Worm (Caenorhabditis elegans): ENCODE measurements around the gene C03H5.7.

C03H5.7 gene

DNA sequence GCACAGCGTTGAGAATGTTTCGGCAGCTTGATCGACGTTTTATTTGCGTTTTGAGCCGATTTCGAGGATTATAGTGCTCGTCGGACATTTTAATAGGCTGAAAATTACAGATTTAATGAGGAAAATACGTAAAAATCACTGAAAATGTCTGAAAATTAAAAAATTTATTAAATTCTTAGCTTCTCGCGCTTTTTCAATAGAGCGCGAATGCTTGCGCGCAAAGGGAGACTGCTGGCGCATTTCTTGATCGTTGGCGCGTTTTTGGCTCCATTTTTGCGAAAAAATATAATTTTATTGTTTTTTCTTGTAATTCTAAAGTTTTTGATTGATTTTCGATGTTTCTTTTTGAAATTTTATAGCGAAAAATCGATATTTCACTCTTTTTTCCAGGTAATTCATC is 30.8 kb downstream of the C03H5.7 start, which contains the start of the genes dnsn-1 and C24H12.4 (continued):
- TF ChIP-seq let-526 (GFP tag; IDR thresholded peaks at IDR 0.05) = no peak
- TF ChIP-seq tbp1 (GFP tag; optimal IDR thresholded peaks at IDR 0.05) = peak; percentile 66
- TF ChIP-seq hrde-1 (tag; optimal IDR thresholded peaks at IDR 0.05; ENCODE audit: borderline replicate concordance) = no peak
- TF ChIP-seq B0336.3 (GFP tag; IDR thresholded peaks at IDR 0.05) = peak; percentile 88
- TF ChIP-seq athp-1 (tag; optimal IDR thresholded peaks at IDR 0.05) = peak; percentile 31
- peak; percentile 44 for TF ChIP-seq xnd-1 (tag; optimal IDR thresholded peaks at IDR 0.05)
- TF ChIP-seq lin-26 (GFP tag; IDR thresholded peaks at IDR 0.05) = no peak
- no peak for TF ChIP-seq ets-4 (GFP tag; optimal IDR thresholded peaks at IDR 0.05)
- peak; percentile 97 for TF ChIP-seq ztf-18 (tag; optimal IDR thresholded peaks at IDR 0.05)
- TF ChIP-seq hlh-26 (GFP tag; conservative IDR thresholded peaks at IDR 0.05) = no peak
- peak; percentile 81 for TF ChIP-seq K11D2.4 (GFP tag; IDR thresholded peaks at IDR 0.05)
- no peak for TF ChIP-seq chd-7 (tag; optimal IDR thresholded peaks at IDR 0.05)
- no peak for TF ChIP-seq egl-18 (GFP tag; IDR thresholded peaks at IDR 0.05)
- peak; percentile 94 for TF ChIP-seq lin-54 (GFP tag; optimal IDR thresholded peaks at IDR 0.05)
- TF ChIP-seq D2030.7 (GFP tag; IDR thresholded peaks at IDR 0.05) = peak; percentile 72
- TF ChIP-seq hsf-1 (GFP tag; IDR thresholded peaks at IDR 0.05) = 0 out of 2 replicates have a peak, but pooled peaks have one; percentile 12
- no peak for TF ChIP-seq unc-130 (GFP tag; optimal IDR thresholded peaks at IDR 0.05)
- no peak for TF ChIP-seq nhr-90 (tag; optimal IDR thresholded peaks at IDR 0.05)
- peak; percentile 63 for TF ChIP-seq repo-1 (tag; optimal IDR thresholded peaks at IDR 0.05)
- TF ChIP-seq Y67H2A.10 (GFP tag; conservative IDR thresholded peaks at IDR 0.05) = no peak
- no peak for TF ChIP-seq ztf-6 (GFP tag; IDR thresholded peaks at IDR 0.05)
- TF ChIP-seq B0035.1 (tag; optimal IDR thresholded peaks at IDR 0.05) = no peak
- TF ChIP-seq ekl-4 (GFP tag; IDR thresholded peaks at IDR 0.05) = peak; percentile 69
- TF ChIP-seq egrh-3 (GFP tag; IDR thresholded peaks at IDR 0.05) = no peak
- TF ChIP-seq attf-3 (GFP tag; conservative IDR thresholded peaks at IDR 0.05) = peak; percentile 58
- TF ChIP-seq die-1 (tag; optimal IDR thresholded peaks at IDR 0.05) = no peak
- peak; percentile 92 for TF ChIP-seq dox-1 (GFP tag; IDR thresholded peaks at IDR 0.05)
- peak; percentile 76; the same call in 1 of the 2 replicates for TF ChIP-seq lir-1 (GFP tag; conservative IDR thresholded peaks at IDR 0.05)
- no peak for TF ChIP-seq tbx-9 (tag; optimal IDR thresholded peaks at IDR 0.05; ENCODE audit: borderline replicate concordance)
- 0 out of 2 replicates have a peak, but pooled peaks have one; percentile 51 for TF ChIP-seq C17E4.6 (GFP tag; IDR thresholded peaks at IDR 0.05)
- TF ChIP-seq lsy-27 (tag; optimal IDR thresholded peaks at IDR 0.05; ENCODE audit: borderline replicate concordance, insufficient read depth) = no peak
- TF ChIP-seq madf-3 (GFP tag; IDR thresholded peaks at IDR 0.05) = no peak
- TF ChIP-seq B0261.1 (tag; optimal IDR thresholded peaks at IDR 0.05) = no peak
- TF ChIP-seq ceh-79 (tag; optimal IDR thresholded peaks at IDR 0.05) = no peak
- TF ChIP-seq rpc-1 (optimal IDR thresholded peaks at IDR 0.05) = no peak
- no peak for TF ChIP-seq rpc-1 (tag; optimal IDR thresholded peaks at IDR 0.05)
- peak; percentile 87 for TF ChIP-seq ZK185.1 (tag; optimal IDR thresholded peaks at IDR 0.05; ENCODE audit: poor library complexity, severe bottlenecking)
- TF ChIP-seq him-1 (tag; optimal IDR thresholded peaks at IDR 0.05) = no peak
- no peak for TF ChIP-seq ztf-3 (GFP tag; optimal IDR thresholded peaks at IDR 0.05)
- TF ChIP-seq mel-28 (tag; optimal IDR thresholded peaks at IDR 0.05; ENCODE audit: borderline replicate concordance) = no peak
- no peak for TF ChIP-seq T07F8.4 (tag; optimal IDR thresholded peaks at IDR 0.05)
- no peak for TF ChIP-seq Y56A3A.18 (GFP tag; IDR thresholded peaks at IDR 0.05)
- no peak for TF ChIP-seq F57A8.1 (GFP tag; optimal IDR thresholded peaks at IDR 0.05)
- TF ChIP-seq F22D6.2 (tag; optimal IDR thresholded peaks at IDR 0.05) = peak; percentile 12
- no peak for TF ChIP-seq sea-2 (GFP tag; IDR thresholded peaks at IDR 0.05)
- TF ChIP-seq K12H6.12 (tag; optimal IDR thresholded peaks at IDR 0.05) = peak; percentile 30
- no peak for TF ChIP-seq F52B5.7 (tag; optimal IDR thresholded peaks at IDR 0.05)
- TF ChIP-seq snpc-4 (GFP tag; optimal IDR thresholded peaks at IDR 0.05) = peak; percentile 67
- TF ChIP-seq snpc-4 (tag; optimal IDR thresholded peaks at IDR 0.05) = peak; percentile 58 to 83 (median 69)
- TF ChIP-seq somi-1 (GFP tag; optimal IDR thresholded peaks at IDR 0.05) = no peak
